Fruit fly (Drosophila melanogaster): ENCODE results near the gene CG3335.

- TF ChIP-seq CG11902 (GFP tag; optimal IDR thresholded peaks at IDR 0.05) (no peak), CG8319 (GFP tag; optimal IDR thresholded peaks at IDR 0.05) (no peak), net (GFP tag; optimal IDR thresholded peaks at IDR 0.05) (no peak), eg (GFP tag; IDR thresholded peaks at IDR 0.05) (no peak), dsx (GFP tag; optimal IDR thresholded peaks at IDR 0.05; ENCODE audit: poor library complexity, severe bottlenecking) (no peak), Gug (GFP tag; IDR thresholded peaks at IDR 0.05) (no peak), CG7368 (GFP tag; optimal IDR thresholded peaks at IDR 0.05) (no peak), CG6808 (GFP tag; optimal IDR thresholded peaks at IDR 0.05) (no peak), CG8632 (GFP tag; optimal IDR thresholded peaks at IDR 0.05) (no peak), CG6854 (GFP tag; optimal IDR thresholded peaks at IDR 0.05) (no peak)
These were observed 13.8 kb downstream of the CG3335 start, which contains the start of gene CG8329 for dm6 chr3L:9637812-9638211.

Data from whole organism, prepupa.